Fruit fly (Drosophila melanogaster) whole organism: Measurements from ENCODE around the gene CG32532.
A peak's percentile ranks its signal among the peaks of the same experiment; 100 is the strongest.

Experiments
- CG8478 ChIP-seq: fragments of >200 bp; optimal IDR thresholded peaks from 2 replicates; lab custom pipeline; 2018; ENCODE audit warnings: inconsistent platforms
- Dll ChIP-seq: fragments of >200 bp; optimal IDR thresholded peaks from 2 replicates; lab custom pipeline; 2017
- EcR ChIP-seq, 2 experiments: fragments of >200 bp; optimal IDR thresholded peaks; 2 replicates each; lab custom pipeline; 2017; ENCODE audit warnings: missing biosample characterization in 2 of 2, missing genetic modification characterization in 2 of 2, missing genetic modification reagents in 2 of 2
- pan ChIP-seq: fragments of >200 bp; optimal IDR thresholded peaks from 2 replicates; lab custom pipeline; 2017
- psq ChIP-seq: fragments of >200 bp; optimal IDR thresholded peaks from 2 replicates; lab custom pipeline; 2017
- usp ChIP-seq: fragments of >200 bp; optimal IDR thresholded peaks from 2 replicates; lab custom pipeline; 2017; ENCODE audit warnings: missing biosample characterization, missing genetic modification characterization, mixed read lengths

Gene CG32532

DNA sequence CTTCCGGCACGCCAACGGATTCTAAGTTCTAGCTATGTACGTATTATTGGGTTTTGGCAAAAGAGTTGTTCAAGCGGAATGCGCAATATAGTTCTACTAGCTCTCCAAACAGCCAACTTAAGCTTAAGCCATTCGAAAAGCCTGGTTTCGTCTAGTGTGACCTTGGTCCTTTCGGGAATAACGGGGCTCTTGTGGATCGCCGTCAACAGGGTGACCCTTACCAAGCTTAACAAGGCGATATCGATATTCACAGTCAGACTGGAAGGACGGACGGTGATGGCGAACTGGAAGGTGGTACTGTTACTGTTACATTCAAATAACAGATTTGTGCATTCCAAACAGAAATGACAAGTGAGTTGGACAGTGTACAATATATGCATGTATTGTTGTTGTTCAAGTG, 26.4 kb upstream of the CG32532 start:
- TF ChIP-seq Dll: no peak
- no peak for TF ChIP-seq psq (lab: Kevin White, UChicago)
- TF ChIP-seq CG8478 (lab: Kevin White, UChicago): no peak
- no peak for TF ChIP-seq usp (GFP tag; lab: Kevin White, UChicago)
- no peak for TF ChIP-seq pan
- TF ChIP-seq EcR (GFP tag; optimal IDR thresholded peaks at IDR 0.05; lab: Kevin White, UChicago): no peak

DNA sequence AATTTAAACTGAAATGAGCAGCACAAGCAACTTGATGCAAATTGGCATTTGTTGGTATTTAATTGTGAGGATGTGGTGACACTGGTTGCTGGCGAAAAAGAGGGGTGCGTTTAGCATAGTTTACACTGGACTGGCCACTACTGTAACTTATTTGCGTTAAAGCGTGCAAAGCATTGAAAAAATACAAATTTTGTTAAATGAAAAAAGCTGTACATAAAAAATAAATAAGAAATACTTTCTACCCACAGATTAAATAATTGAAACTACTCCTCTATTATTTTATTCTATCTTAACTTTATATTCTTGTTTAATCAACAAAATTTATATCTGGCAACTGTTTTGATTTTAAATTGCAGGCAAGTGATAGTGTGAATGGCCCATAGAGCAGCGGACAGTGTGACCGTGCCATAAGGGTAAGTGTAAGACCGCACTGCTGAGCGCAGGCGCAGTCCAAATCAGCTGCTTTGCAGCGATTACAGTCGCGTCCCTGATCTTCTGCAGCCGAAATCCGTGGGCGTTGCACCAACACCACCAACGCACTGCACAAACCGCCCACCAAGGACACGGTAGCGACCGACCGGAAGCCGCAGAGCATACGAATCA, 18.5 kb upstream of the CG32532 start, which contains the start of the genes Grip84 and car:
Gene Grip84, minus strand, starts transcription at position 51 of the 603 bp plus-strand sequence.
Gene car, plus strand, starts transcription at position 306 of the 603 bp plus-strand sequence.
- TF ChIP-seq EcR (GFP tag; optimal IDR thresholded peaks at IDR 0.05; lab: Kevin White, UChicago): no peak
- TF ChIP-seq pan: no peak
- no peak for TF ChIP-seq usp (GFP tag; lab: Kevin White, UChicago)
- TF ChIP-seq psq (lab: Kevin White, UChicago): no peak
- no peak for TF ChIP-seq Dll

DNA sequence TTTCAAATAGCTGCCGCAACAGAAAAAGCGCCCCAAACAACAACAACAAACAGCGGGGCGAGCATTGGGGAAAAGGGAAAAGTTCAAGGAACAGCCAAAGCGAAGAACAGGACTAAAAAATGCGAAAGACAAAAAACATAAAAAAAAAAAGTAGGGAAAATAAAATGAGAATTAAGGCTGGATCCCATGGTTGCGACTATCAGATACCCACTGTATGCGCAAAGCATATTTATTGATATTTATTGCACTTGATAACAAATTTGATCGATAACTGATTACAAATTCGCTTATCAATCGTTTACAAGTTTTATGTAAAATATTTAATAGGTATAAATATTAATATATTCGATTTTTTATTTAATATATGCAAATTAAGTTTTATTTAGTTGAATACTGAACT, 2.3 kb upstream of the CG32532 start:
- TF ChIP-seq pan: no peak
- TF ChIP-seq EcR (GFP tag; optimal IDR thresholded peaks at IDR 0.05; lab: Kevin White, UChicago): no peak
- TF ChIP-seq CG8478 (lab: Kevin White, UChicago): no peak
- no peak for TF ChIP-seq usp (GFP tag; lab: Kevin White, UChicago)
- no peak for TF ChIP-seq psq (lab: Kevin White, UChicago)
- TF ChIP-seq Dll: no peak

DNA sequence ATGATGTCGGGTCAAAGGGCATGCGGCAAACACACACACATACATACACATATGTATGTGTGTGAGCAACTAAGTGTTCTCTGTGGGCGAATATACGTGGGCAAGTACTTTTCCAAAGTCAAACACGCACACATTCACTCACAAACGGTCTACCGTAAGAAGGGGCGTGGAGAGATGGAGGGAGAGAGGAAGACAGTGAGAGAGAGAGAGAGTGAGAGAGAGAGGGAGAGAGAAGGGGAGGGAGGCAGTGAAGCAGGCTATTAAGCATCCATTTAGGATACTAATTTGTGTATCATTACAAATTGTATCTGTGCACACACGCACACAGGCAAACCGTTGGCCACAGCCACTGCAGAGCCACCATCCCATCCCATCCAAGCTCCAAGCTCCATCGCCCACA, 1.2 kb upstream of the CG32532 start:
- TF ChIP-seq pan (no peak), Dll (no peak), usp (GFP tag; lab: Kevin White, UChicago) (no peak), CG8478 (lab: Kevin White, UChicago) (no peak), EcR (GFP tag; optimal IDR thresholded peaks at IDR 0.05; lab: Kevin White, UChicago) (no peak), psq (lab: Kevin White, UChicago) (no peak)

DNA sequence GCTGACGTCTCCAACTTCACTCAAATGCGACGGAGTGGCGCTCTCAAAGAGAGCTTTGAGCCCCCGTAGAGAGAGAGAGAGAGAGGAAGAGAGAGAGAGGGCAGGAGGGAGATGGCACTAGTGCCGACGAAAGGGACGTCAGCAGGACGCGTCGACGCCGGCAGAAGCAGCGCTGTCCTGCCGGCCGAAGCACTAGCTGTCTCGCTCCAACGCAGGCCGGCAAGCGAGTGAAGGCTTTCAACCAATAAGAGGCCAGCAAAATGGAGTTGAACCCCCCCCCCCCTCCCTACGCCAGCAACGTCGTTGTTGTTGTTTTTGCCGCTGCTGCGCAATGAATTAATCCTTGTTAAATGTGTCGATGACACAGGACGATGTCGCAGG, 634 bp downstream of the CG32532 start:
- no peak for TF ChIP-seq usp (GFP tag; lab: Kevin White, UChicago)

DNA sequence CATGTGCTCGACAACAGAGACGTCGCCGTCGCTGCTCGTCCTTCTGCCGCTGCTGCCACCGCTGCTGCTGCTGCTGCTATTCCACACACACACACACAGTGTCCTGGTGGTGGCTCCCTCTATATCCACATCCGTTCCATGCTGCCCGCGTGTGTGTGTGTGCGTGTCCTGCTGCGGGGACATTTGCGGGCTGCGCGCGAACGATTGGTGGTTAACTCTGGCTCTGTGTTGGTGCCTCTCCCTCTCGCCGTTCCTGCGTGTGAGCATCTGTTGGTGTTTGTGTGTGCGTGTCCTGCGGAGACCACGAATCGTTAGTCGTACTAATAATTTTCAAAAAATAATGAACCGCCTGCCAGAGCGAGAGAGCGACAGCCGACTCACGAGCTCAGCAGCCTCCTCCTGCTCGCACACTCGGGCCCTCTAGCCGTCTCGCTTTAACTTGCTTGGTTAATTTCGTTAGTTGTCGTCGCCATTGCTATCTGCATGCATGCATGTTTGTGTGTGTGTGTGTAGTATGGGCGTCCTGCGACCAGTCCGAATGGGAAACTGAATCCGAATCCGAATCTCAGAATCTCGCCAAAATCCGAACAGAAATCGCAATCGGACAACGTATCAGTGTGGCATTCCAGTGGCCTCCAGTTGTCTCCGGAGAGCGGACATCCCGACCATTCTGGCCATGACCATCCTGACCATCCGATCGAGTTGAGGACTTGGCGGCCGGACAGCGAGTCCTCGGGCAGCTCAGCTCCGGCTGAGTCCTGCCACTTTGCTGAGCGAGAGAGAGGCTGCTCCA, 1.2 kb downstream of the CG32532 start:
- TF ChIP-seq pan: no peak
- TF ChIP-seq CG8478 (lab: Kevin White, UChicago): peak; percentile 51
- TF ChIP-seq Dll: peak; percentile 15
- no peak for TF ChIP-seq usp (GFP tag; lab: Kevin White, UChicago)
- no peak for TF ChIP-seq EcR (GFP tag; optimal IDR thresholded peaks at IDR 0.05; lab: Kevin White, UChicago)

DNA sequence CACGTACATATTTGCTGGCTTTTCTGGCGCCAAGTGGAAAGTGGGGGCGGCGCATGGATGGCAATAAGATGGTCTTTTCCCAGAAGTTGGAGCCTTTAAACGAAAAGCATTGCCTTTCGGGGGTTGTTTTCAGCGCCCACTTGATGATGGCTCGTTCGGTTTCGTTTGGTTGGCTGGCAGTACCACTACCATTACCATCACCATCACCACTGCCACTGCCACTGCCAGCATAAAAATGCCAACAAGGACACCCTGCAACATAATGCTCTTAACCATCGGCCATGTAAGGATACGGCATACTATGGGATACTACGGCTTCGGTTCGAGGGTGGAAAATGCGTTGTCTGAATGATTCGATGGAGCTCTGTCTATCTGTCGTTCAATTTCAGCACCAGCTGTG, 11.9 kb downstream of the CG32532 start:
- TF ChIP-seq psq (lab: Kevin White, UChicago): no peak

DNA sequence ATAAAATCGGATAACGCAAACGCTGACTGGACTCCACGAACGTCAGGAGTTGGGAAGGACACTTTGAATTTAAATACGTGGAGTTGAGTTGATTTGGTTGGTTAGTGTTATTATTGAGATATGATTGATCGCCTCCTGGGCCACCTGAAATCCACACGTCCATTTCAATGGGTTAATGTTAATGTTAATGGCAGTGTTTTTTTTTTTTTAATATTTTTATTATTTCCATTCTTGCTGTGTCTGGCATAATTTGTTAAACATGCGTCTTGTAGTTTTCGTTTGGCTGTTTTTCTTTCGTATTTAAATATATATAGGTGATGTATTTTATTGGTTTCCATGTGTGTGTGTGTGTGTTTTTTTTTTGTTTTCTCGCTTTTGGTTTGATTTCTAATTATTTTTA, 15.6 kb downstream of the CG32532 start, which contains the start of gene CG12231:
Gene CG12231, minus strand, starts transcription at position 101 of the 400 bp plus-strand sequence.
- TF ChIP-seq Dll: no peak
- TF ChIP-seq psq (lab: Kevin White, UChicago): no peak

DNA sequence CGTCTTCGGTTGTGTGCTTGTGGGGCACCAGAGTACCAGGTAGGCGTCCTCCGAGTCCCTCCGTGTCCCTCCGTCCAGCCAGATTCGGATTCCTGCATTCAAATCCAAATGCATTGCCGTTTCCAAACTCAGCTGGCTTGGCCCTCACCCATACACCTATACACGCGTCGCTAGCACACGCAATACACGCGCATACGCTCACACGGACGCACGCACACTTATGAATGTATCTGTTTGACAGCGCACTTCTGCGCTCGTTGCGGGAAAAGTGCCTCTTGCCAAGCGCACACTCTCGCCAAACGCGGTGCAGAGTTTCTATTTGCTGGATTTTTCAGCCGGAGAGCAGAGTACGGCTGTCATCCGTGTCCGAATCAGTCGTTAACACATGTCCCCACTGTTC, 24.7 kb downstream of the CG32532 start:
- TF ChIP-seq EcR (GFP tag; optimal IDR thresholded peaks at IDR 0.05; lab: Kevin White, UChicago) (no peak), psq (lab: Kevin White, UChicago) (no peak), pan (no peak), Dll (peak; percentile 16), usp (GFP tag; lab: Kevin White, UChicago) (no peak), CG8478 (lab: Kevin White, UChicago) (peak; percentile 60)

DNA sequence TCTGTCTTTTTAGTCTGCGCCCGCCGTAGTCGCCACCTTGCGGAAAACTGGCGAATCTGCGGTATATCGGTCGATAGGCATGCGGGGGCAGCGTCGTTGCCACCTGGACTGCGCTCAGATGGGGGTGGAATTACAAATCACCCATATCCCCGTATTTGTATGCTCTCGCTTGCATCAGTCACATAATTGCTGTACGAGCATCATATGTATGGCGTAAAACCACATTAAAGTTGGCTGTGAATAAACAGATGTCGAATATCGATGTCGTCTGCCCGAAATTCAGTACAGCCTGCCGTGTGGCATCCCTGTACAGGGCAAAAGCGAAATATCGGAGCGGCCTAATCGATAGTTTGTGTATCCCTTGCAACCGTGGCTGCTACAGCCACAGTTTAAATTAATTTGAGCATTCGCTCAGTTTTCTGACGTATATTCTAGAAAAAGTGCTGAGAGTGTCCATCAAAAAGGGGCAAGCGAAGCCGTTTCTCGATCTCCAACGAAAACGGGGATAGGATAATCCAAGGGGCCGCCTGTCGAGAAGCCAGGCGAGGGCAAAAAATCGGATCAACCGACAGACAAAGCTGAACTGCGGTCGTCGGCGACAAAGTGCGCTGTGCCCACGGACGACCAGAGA, 25.4 kb downstream of the CG32532 start, which contains the start of the genes Idh3a and CoRest:
Gene Idh3a, minus strand, starts transcription at position 58 of the 631 bp plus-strand sequence.
Gene CoRest, plus strand, starts transcription at position 177 of the 631 bp plus-strand sequence.
- no peak for TF ChIP-seq usp (GFP tag; lab: Kevin White, UChicago)
- TF ChIP-seq pan: no peak
- no peak for TF ChIP-seq psq (lab: Kevin White, UChicago)
- TF ChIP-seq Dll: no peak
- TF ChIP-seq EcR (GFP tag; optimal IDR thresholded peaks at IDR 0.05; lab: Kevin White, UChicago): no peak

DNA sequence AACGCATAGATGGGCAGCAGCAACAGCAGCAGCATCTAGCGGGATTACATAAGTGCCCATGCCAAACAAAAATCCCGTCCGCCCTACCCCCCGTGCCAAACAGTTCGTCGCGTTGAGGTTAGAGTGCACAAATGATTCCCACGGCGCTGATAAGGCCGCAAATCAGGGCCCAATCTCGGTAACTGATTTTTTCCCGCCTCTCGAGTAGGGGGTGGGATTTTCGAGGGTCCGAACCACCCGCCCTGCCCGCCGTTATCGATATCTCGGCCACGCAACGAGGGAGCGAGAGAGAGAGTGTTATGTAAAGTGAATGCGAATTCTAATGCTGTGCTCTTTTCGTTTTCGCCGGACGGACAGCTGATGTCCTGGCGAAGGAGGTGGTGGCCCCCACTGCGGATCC, 26.4 kb downstream of the CG32532 start:
- TF ChIP-seq usp (GFP tag; lab: Kevin White, UChicago) (no peak), psq (lab: Kevin White, UChicago) (no peak), Dll (no peak), pan (no peak), EcR (GFP tag; optimal IDR thresholded peaks at IDR 0.05; lab: Kevin White, UChicago) (no peak), CG8478 (lab: Kevin White, UChicago) (no peak)

DNA sequence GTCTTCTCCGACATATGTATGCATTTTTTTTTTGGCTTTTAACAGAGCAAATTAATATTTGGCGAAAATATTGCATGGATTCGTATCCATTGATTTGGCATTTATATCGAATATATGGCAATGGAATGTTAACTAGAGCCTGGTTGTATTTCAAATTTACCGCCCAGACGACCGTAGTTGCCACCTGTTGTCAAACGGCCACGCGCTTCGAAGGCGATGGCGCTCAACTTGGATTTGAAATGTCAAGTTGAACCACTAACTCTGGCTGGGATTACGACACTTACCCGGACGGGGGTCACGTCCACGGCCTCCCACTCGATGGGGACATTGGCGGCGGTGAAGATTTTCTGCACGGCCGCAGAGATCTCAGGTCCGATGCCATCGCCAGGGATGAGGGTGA, 26.9 kb downstream of the CG32532 start:
- TF ChIP-seq CG8478 (lab: Kevin White, UChicago) (no peak), psq (lab: Kevin White, UChicago) (no peak), usp (GFP tag; lab: Kevin White, UChicago) (no peak), pan (no peak), EcR (GFP tag; optimal IDR thresholded peaks at IDR 0.05; lab: Kevin White, UChicago) (no peak), Dll (no peak)
